Worm (Caenorhabditis elegans): ENCODE data around the gene Y50E8A.22.

DNA sequence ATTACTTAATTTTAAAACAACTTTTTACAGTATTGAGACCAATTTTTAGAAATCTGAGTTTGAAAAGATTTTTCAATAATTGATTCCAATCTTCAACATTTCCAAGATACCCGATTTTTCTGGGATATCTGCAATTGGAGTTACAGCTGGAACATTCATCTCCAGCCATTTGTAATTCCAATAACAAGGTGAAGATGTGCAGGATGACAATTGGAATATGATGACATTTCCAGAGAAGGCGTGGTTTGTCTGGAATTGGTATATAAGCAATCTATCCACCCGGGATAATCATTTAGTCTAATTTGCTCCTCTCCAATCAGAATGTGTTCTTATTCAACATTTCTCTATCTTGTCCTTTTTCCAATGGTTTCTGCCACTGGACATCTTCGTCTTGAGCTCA is 32.2 kb upstream of the Y50E8A.22 start, which contains the start of gene Y50E8A.11:
- TF ChIP-seq pqm-1 (tag; optimal IDR thresholded peaks at IDR 0.05) (no peak), hlh-13 (GFP tag; optimal IDR thresholded peaks at IDR 0.05) (no peak), ztf-16 (tag; optimal IDR thresholded peaks at IDR 0.05) (no peak), fkh-6 (tag; optimal IDR thresholded peaks at IDR 0.05) (no peak), nhr-232 (tag; optimal IDR thresholded peaks at IDR 0.05) (no peak), elt-2 (tag; optimal IDR thresholded peaks at IDR 0.05) (no peak), ceh-9 (tag; optimal IDR thresholded peaks at IDR 0.05) (no peak), nfya-1 (tag; optimal IDR thresholded peaks at IDR 0.05) (no peak), zip-5 (tag; optimal IDR thresholded peaks at IDR 0.05) (no peak), C38D4.7 (GFP tag; optimal IDR thresholded peaks at IDR 0.05) (no peak), lin-11 (tag; optimal IDR thresholded peaks at IDR 0.05) (no peak), Y22D7AL.16 (tag; optimal IDR thresholded peaks at IDR 0.05) (no peak)

All from whole organism, late embryonic.